Worm (Caenorhabditis elegans): ENCODE results near the gene trpp-4.

ce11 chrV:9378335-9378734 is 21.8 kb upstream of the trpp-4 start, which contains the start of gene E02C12.10:
- TF ChIP-seq dmd-4 (tag; optimal IDR thresholded peaks at IDR 0.05; ENCODE audit: borderline replicate concordance) = no peak
- no peak for TF ChIP-seq ceh-19 (GFP tag; optimal IDR thresholded peaks at IDR 0.05)
- no peak for TF ChIP-seq ama-1 (optimal IDR thresholded peaks at IDR 0.05)
- no peak for TF ChIP-seq unc-55 (GFP tag; optimal IDR thresholded peaks at IDR 0.05)
- no peak for TF ChIP-seq unc-86 (tag; optimal IDR thresholded peaks at IDR 0.05)
- TF ChIP-seq nhr-11 (tag; optimal IDR thresholded peaks at IDR 0.05) = no peak
- TF ChIP-seq elt-2 (tag; optimal IDR thresholded peaks at IDR 0.05) = no peak
- no peak for TF ChIP-seq ets-4 (tag; optimal IDR thresholded peaks at IDR 0.05)
